Fruit fly (Drosophila melanogaster) whole organism, embryonic: ENCODE data around the gene CG9961.
A peak's percentile ranks its signal among the peaks of the same experiment; 100 is the strongest.

ENCODE experiments used
- Atf-2 ChIP-seq: fragments of 200-800 bp; sonication (Bioruptor generic); optimal IDR thresholded peaks from 2 replicates; lab custom pipeline; 2016; ENCODE audit warnings: missing biosample characterization, missing genetic modification characterization
- Awh ChIP-seq: fragments of 200-800 bp; sonication (Bioruptor generic); IDR thresholded peaks from 2 replicates; pipeline ENCODE4, ENCODE4 v1.3.6; 2022; ENCODE audit warnings: missing biosample characterization, missing genetic modification characterization
- CG10543 ChIP-seq: fragments of 200-800 bp; sonication (Bioruptor generic); optimal IDR thresholded peaks from 3 replicates; lab custom pipeline; 2017; ENCODE audit warnings: missing biosample characterization, mild to moderate bottlenecking, missing genetic modification characterization, moderate library complexity
- CG11093 ChIP-seq: fragments of 200-800 bp; sonication (Bioruptor generic); IDR thresholded peaks from 3 replicates; pipeline ENCODE4 v1.3.6; 2022; ENCODE audit warnings: missing biosample characterization, missing genetic modification characterization
- CG11247 ChIP-seq: fragments of 200-800 bp; sonication (Bioruptor generic); IDR thresholded peaks from 2 replicates; pipeline ENCODE4 v1.3.6; 2022; ENCODE audit warnings: missing biosample characterization, missing genetic modification characterization
- CG11695 ChIP-seq: fragments of 200-800 bp; sonication (Bioruptor generic); IDR thresholded peaks from 3 replicates; pipeline ENCODE4 v1.3.6; 2022; ENCODE audit warnings: missing biosample characterization, missing genetic modification characterization
- CG12155 ChIP-seq: fragments of 200-800 bp; sonication (Bioruptor generic); optimal IDR thresholded peaks from 3 replicates; lab custom pipeline; 2016; ENCODE audit warnings: missing biosample characterization, missing genetic modification characterization
- CG12391 ChIP-seq: fragments of 200-800 bp; sonication (Bioruptor generic); optimal IDR thresholded peaks from 3 replicates; lab custom pipeline; 2018; ENCODE audit warnings: missing biosample characterization, mild to moderate bottlenecking, missing genetic modification characterization, moderate library complexity
- CG13775 ChIP-seq: fragments of 200-800 bp; sonication (Bioruptor generic); optimal IDR thresholded peaks from 3 replicates; lab custom pipeline; 2017; ENCODE audit warnings: missing biosample characterization, mild to moderate bottlenecking, missing genetic modification characterization
- CG18011 ChIP-seq: fragments of 200-800 bp; sonication (Bioruptor generic); optimal IDR thresholded peaks from 2 replicates; lab custom pipeline; 2017; ENCODE audit warnings: missing biosample characterization, missing genetic modification characterization, mild to moderate bottlenecking, moderate library complexity, missing genotype
- CG18599 ChIP-seq: fragments of 200-800 bp; sonication (Bioruptor generic); optimal IDR thresholded peaks from 3 replicates; lab custom pipeline; 2017; ENCODE audit warnings: missing biosample characterization, missing genetic modification characterization, mild to moderate bottlenecking, moderate library complexity, missing genetic modification reagents
- CG2116 ChIP-seq: fragments of 200-800 bp; sonication (Bioruptor generic); optimal IDR thresholded peaks from 3 replicates; lab custom pipeline; 2018; ENCODE audit warnings: missing biosample characterization, mild to moderate bottlenecking, missing genetic modification characterization
- CG2129 ChIP-seq: fragments of 200-800 bp; sonication (Bioruptor generic); IDR thresholded peaks from 2 replicates; pipeline ENCODE4 v1.3.6; 2022; ENCODE audit warnings: missing biosample characterization, missing genetic modification characterization; ENCODE audit not compliant: partially characterized antibody
- CG32532 ChIP-seq: fragments of 200-800 bp; sonication (Bioruptor generic); IDR thresholded peaks from 2 replicates; pipeline ENCODE4 v1.3.6; 2022; ENCODE audit warnings: missing biosample characterization, missing genetic modification characterization
- CG3281 ChIP-seq: fragments of 200-800 bp; sonication (Bioruptor generic); optimal IDR thresholded peaks from 3 replicates; lab custom pipeline; 2017; ENCODE audit warnings: missing biosample characterization, mild to moderate bottlenecking, missing genetic modification characterization
- CG33213 ChIP-seq: fragments of 200-800 bp; sonication (Bioruptor generic); optimal IDR thresholded peaks from 3 replicates; lab custom pipeline; 2016; ENCODE audit warnings: missing biosample characterization, missing genetic modification characterization
- CG4282 ChIP-seq: fragments of 200-800 bp; sonication (Bioruptor generic); optimal IDR thresholded peaks from 2 replicates; lab custom pipeline; 2016; ENCODE audit warnings: missing biosample characterization, missing genetic modification characterization
- CG4730 ChIP-seq: fragments of 200-800 bp; sonication (Bioruptor generic); IDR thresholded peaks from 2 replicates; pipeline ENCODE4 v1.3.6; 2022; ENCODE audit warnings: missing biosample characterization, missing genetic modification characterization
- CG7357 ChIP-seq: fragments of 200-800 bp; sonication (Bioruptor generic); IDR thresholded peaks from 3 replicates; pipeline ENCODE4 v1.3.6; 2022; ENCODE audit warnings: missing biosample characterization, missing genetic modification characterization
- CG7839 ChIP-seq: fragments of 200-800 bp; sonication (Bioruptor generic); optimal IDR thresholded peaks from 3 replicates; lab custom pipeline; 2018; ENCODE audit warnings: missing biosample characterization, mild to moderate bottlenecking, missing genetic modification characterization, moderate library complexity
- CG8290 ChIP-seq, 3 experiments: fragments of 200-800 bp; sonication (Bioruptor generic); optimal IDR thresholded peaks; 2 replicates each; lab custom pipeline; 2016 to 2019; ENCODE audit warnings: missing biosample characterization in 3 of 3, missing genetic modification characterization in 3 of 3, mild to moderate bottlenecking in 2 of 3, moderate library complexity in 1 of 3
- CG8478 ChIP-seq: fragments of >200 bp; optimal IDR thresholded peaks from 2 replicates; lab custom pipeline; 2018
- CG8944 ChIP-seq: fragments of 200-800 bp; sonication (Bioruptor generic); optimal IDR thresholded peaks from 3 replicates; lab custom pipeline; 2016; ENCODE audit warnings: missing biosample characterization, missing genetic modification characterization
- Chrac-16 ChIP-seq: fragments of 200-800 bp; sonication (Bioruptor generic); optimal IDR thresholded peaks from 3 replicates; lab custom pipeline; 2016; ENCODE audit warnings: missing biosample characterization, missing genetic modification characterization
- Dek ChIP-seq: fragments of 200-800 bp; sonication (Bioruptor generic); optimal IDR thresholded peaks from 3 replicates; lab custom pipeline; 2019; ENCODE audit warnings: missing biosample characterization, mild to moderate bottlenecking, missing genetic modification characterization, moderate library complexity
- HLH3B ChIP-seq: fragments of 200-800 bp; sonication (Bioruptor generic); IDR thresholded peaks from 2 replicates; pipeline ENCODE4 v1.3.6; 2022; ENCODE audit warnings: missing biosample characterization, missing genetic modification characterization
- Kr ChIP-seq: fragments of 200-800 bp; sonication (Bioruptor generic); optimal IDR thresholded peaks from 2 replicates; lab custom pipeline; 2017; ENCODE audit warnings: missing biosample characterization, mild to moderate bottlenecking, missing genetic modification characterization
- Lim3 ChIP-seq: fragments of 200-800 bp; sonication (Bioruptor generic); IDR thresholded peaks from 2 replicates; pipeline ENCODE4 v1.3.6; 2022; ENCODE audit warnings: missing biosample characterization, missing genetic modification characterization
- Sox102F ChIP-seq: fragments of 200-800 bp; sonication (Bioruptor generic); optimal IDR thresholded peaks from 2 replicates; lab custom pipeline; 2018; ENCODE audit warnings: missing biosample characterization, mild to moderate bottlenecking, missing genetic modification characterization, moderate library complexity
- ac ChIP-seq: fragments of 200-800 bp; sonication (Bioruptor generic); optimal IDR thresholded peaks from 3 replicates; lab custom pipeline; 2017; ENCODE audit warnings: missing biosample characterization, mild to moderate bottlenecking, missing genetic modification characterization
- amos ChIP-seq: fragments of 200-800 bp; sonication (Bioruptor generic); IDR thresholded peaks from 2 replicates; pipeline ENCODE4 v1.3.6; 2022; ENCODE audit warnings: missing biosample characterization, missing genetic modification characterization; ENCODE audit not compliant: partially characterized antibody
- ato ChIP-seq: fragments of 200-800 bp; sonication (Bioruptor generic); IDR thresholded peaks from 2 replicates; pipeline ENCODE4 v1.3.6; 2022; ENCODE audit warnings: missing biosample characterization, missing genetic modification characterization; ENCODE audit not compliant: partially characterized antibody
- bcd ChIP-seq: fragments of 200-800 bp; sonication (Bioruptor generic); optimal IDR thresholded peaks from 2 replicates; lab custom pipeline; 2017; ENCODE audit warnings: missing biosample characterization, mild to moderate bottlenecking, missing genetic modification characterization
- cas ChIP-seq: fragments of 200-800 bp; sonication (Bioruptor generic); IDR thresholded peaks from 2 replicates; pipeline ENCODE4 v1.3.6; 2022; ENCODE audit warnings: missing biosample characterization, missing genetic modification characterization
- cato ChIP-seq: fragments of 200-800 bp; sonication (Bioruptor generic); optimal IDR thresholded peaks from 2 replicates; lab custom pipeline; 2016; ENCODE audit warnings: missing biosample characterization, missing genetic modification characterization, borderline replicate concordance
- ci ChIP-seq: fragments of 200-800 bp; sonication (Bioruptor generic); IDR thresholded peaks from 3 replicates; pipeline ENCODE4 v1.3.6; 2022; ENCODE audit warnings: missing biosample characterization, missing genetic modification characterization
- corto ChIP-seq: fragments of 200-800 bp; sonication (Bioruptor generic); optimal IDR thresholded peaks from 2 replicates; lab custom pipeline; 2016; ENCODE audit warnings: missing biosample characterization, mild to moderate bottlenecking, missing genetic modification characterization, moderate library complexity
- dmrt99B ChIP-seq: fragments of 200-800 bp; sonication (Bioruptor generic); optimal IDR thresholded peaks from 2 replicates; lab custom pipeline; 2018; ENCODE audit warnings: missing biosample characterization, mild to moderate bottlenecking, missing genetic modification characterization, moderate library complexity
- dysf ChIP-seq: fragments of 200-800 bp; sonication (Bioruptor generic); IDR thresholded peaks from 3 replicates; pipeline ENCODE4 v1.3.6; 2022; ENCODE audit warnings: missing biosample characterization, missing genetic modification characterization
- fd96Cb ChIP-seq: fragments of 200-800 bp; sonication (Bioruptor generic); optimal IDR thresholded peaks from 2 replicates; lab custom pipeline; 2018; ENCODE audit warnings: missing biosample characterization, mild to moderate bottlenecking, missing genetic modification characterization, moderate library complexity
- ftz-f1 ChIP-seq: fragments of 200-800 bp; sonication (Bioruptor generic); optimal IDR thresholded peaks from 2 replicates; lab custom pipeline; 2016; ENCODE audit warnings: missing biosample characterization, missing genetic modification characterization
- ind ChIP-seq: fragments of 200-800 bp; sonication (Bioruptor generic); optimal IDR thresholded peaks from 3 replicates; lab custom pipeline; 2016; ENCODE audit warnings: missing biosample characterization, missing genetic modification characterization
- kay ChIP-seq: fragments of 200-800 bp; sonication (Bioruptor generic); optimal IDR thresholded peaks from 2 replicates; lab custom pipeline; 2016; ENCODE audit warnings: missing biosample characterization, missing genetic modification characterization
- lab ChIP-seq: fragments of 200-800 bp; sonication (Bioruptor generic); optimal IDR thresholded peaks from 3 replicates; lab custom pipeline; 2017; ENCODE audit warnings: missing biosample characterization, missing genetic modification characterization, mild to moderate bottlenecking, moderate library complexity, missing genetic modification reagents
- lbe ChIP-seq: fragments of 200-800 bp; sonication (Bioruptor generic); optimal IDR thresholded peaks from 2 replicates; lab custom pipeline; 2016; ENCODE audit warnings: missing biosample characterization, mild to moderate bottlenecking, missing genetic modification characterization
- lmd ChIP-seq: fragments of 200-800 bp; sonication (Bioruptor generic); IDR thresholded peaks from 2 replicates; pipeline ENCODE4 v1.3.6; 2022; ENCODE audit warnings: missing biosample characterization, missing genetic modification characterization
- pzg ChIP-seq: fragments of 200-800 bp; sonication (Bioruptor generic); optimal IDR thresholded peaks from 3 replicates; lab custom pipeline; 2018; ENCODE audit warnings: missing biosample characterization, mild to moderate bottlenecking, missing genetic modification characterization, moderate library complexity
- ranshi ChIP-seq: fragments of 200-800 bp; sonication (Bioruptor generic); IDR thresholded peaks from 2 replicates; pipeline ENCODE4 v1.3.6; 2022; ENCODE audit warnings: missing biosample characterization, missing genetic modification characterization
- sens ChIP-seq: fragments of 200-800 bp; sonication (Bioruptor generic); peaks from one replicate; lab custom pipeline; 2016; ENCODE audit warnings: missing biosample characterization, missing genetic modification characterization
- sens-2 ChIP-seq: fragments of 200-800 bp; sonication (Bioruptor generic); IDR thresholded peaks from 2 replicates; pipeline ENCODE4 v1.3.6; 2022; ENCODE audit warnings: missing biosample characterization, missing genetic modification characterization
- slbo ChIP-seq: fragments of 200-800 bp; sonication (Bioruptor generic); IDR thresholded peaks from 2 replicates; pipeline ENCODE4 v1.3.6; 2022; ENCODE audit warnings: missing biosample characterization, missing genetic modification characterization

The CG9961 gene

DNA sequence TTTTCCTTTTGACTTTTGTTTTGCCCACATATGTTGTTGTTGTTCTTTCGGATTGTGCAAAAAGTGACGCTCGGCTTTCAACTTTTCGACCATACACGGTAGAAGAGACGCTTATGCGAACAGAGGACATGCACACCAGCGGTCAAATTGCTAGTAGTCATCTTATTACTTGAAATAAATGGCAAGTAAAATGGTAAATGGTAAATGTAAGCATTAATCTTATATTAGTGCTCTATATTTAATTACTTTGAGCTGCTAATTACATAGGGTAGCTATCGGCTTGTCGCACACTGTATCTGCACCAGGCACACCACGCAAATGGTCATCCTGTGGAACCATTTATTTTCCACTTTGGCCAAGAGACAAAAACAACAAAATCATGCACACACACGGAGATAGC lies 23.4 kb downstream of the CG9961 start (continued):
- TF ChIP-seq dmrt99B (tag; lab: Kevin White, UChicago) = peak; percentile 37
- TF ChIP-seq CG11695 (GFP tag; lab: Robert Waterston, UW) = peak; percentile 26; the same call in 1 of the 3 replicates
- no peak for TF ChIP-seq cato (GFP tag; lab: Kevin White, UChicago)
- TF ChIP-seq Atf-2 (GFP tag; lab: Kevin White, UChicago) = no peak
- TF ChIP-seq ind (GFP tag; lab: Kevin White, UChicago) = no peak
- TF ChIP-seq dysf (GFP tag; lab: Robert Waterston, UW) = 0 out of 3 replicates have a peak, but pooled peaks have one; percentile 36
- TF ChIP-seq amos (GFP tag; lab: Robert Waterston, UW) = no peak
- no peak for TF ChIP-seq pzg (GFP tag; lab: Kevin White, UChicago)
- no peak for TF ChIP-seq Kr (GFP tag; lab: Kevin White, UChicago)
- TF ChIP-seq sens-2 (GFP tag; lab: Robert Waterston, UW) = no peak
- peak; percentile 40 for TF ChIP-seq lmd
- TF ChIP-seq CG18599 (GFP tag; lab: Kevin White, UChicago) = peak; percentile 65
- no peak for TF ChIP-seq Lim3 (GFP tag; lab: Robert Waterston, UW)
- TF ChIP-seq CG7357 (GFP tag; lab: Robert Waterston, UW) = no peak
- TF ChIP-seq CG33213 = no peak
- 0 out of 3 replicates have a peak, but pooled peaks have one; percentile 53 for TF ChIP-seq ci
- TF ChIP-seq bcd (GFP tag; lab: Kevin White, UChicago) = no peak
- TF ChIP-seq CG7839 (tag; lab: Kevin White, UChicago) = peak; percentile 33
- TF ChIP-seq CG18011 = no peak
- TF ChIP-seq ranshi (GFP tag; lab: Robert Waterston, UW) = 0 out of 2 replicates have a peak, but pooled peaks have one; percentile 37
- no peak for TF ChIP-seq CG11093
- no peak for TF ChIP-seq Awh
- no peak for TF ChIP-seq Dek (tag; lab: Kevin White, UChicago)
- no peak for TF ChIP-seq CG2129 (GFP tag; lab: Robert Waterston, UW)
- TF ChIP-seq fd96Cb (tag; lab: Kevin White, UChicago) = peak; percentile 17
- peak; percentile 52; the same call in 1 of the 2 replicates for TF ChIP-seq slbo (GFP tag; lab: Robert Waterston, UW)
- TF ChIP-seq CG32532 = peak; percentile 43; the same call in 1 of the 2 replicates
- no peak for TF ChIP-seq ato (GFP tag; lab: Robert Waterston, UW)
- no peak for TF ChIP-seq corto
- no peak for TF ChIP-seq CG12155 (GFP tag; lab: Kevin White, UChicago)
- peak; percentile 0 for TF ChIP-seq CG12391
- TF ChIP-seq Chrac-16 (GFP tag; lab: Kevin White, UChicago) = peak; percentile 20
- no peak for TF ChIP-seq kay
- 0 out of 2 replicates have a peak, but pooled peaks have one; percentile 17 for TF ChIP-seq HLH3B (GFP tag; lab: Robert Waterston, UW)
- no peak for TF ChIP-seq lbe (GFP tag; lab: Kevin White, UChicago)
- TF ChIP-seq CG8290 (GFP tag; optimal IDR thresholded peaks at IDR 0.05; lab: Kevin White, UChicago) = no peak
- peak in 1 of 2 experiments; percentile 47 for TF ChIP-seq CG8290 (tag; optimal IDR thresholded peaks at IDR 0.05; lab: Kevin White, UChicago)
- no peak for TF ChIP-seq CG13775 (GFP tag; lab: Kevin White, UChicago)
- TF ChIP-seq CG4282 (GFP tag; lab: Kevin White, UChicago) = no peak
- TF ChIP-seq ftz-f1 (GFP tag; lab: Kevin White, UChicago) = no peak
- no peak for TF ChIP-seq ac (GFP tag; lab: Kevin White, UChicago)
- TF ChIP-seq lab (GFP tag; lab: Kevin White, UChicago) = peak; percentile 59
- no peak for TF ChIP-seq CG2116
- TF ChIP-seq CG4730 (GFP tag; lab: Robert Waterston, UW) = no peak
- no peak for TF ChIP-seq CG10543 (GFP tag; lab: Kevin White, UChicago)
- no peak for TF ChIP-seq CG8478 (lab: Kevin White, UChicago)
- TF ChIP-seq sens (GFP tag; lab: Kevin White, UChicago) = peak; percentile 51
- no peak for TF ChIP-seq cas
- no peak for TF ChIP-seq CG8944
- peak; percentile 4 for TF ChIP-seq Sox102F (GFP tag; lab: Kevin White, UChicago)
- peak; percentile 9; the same call in 1 of the 2 replicates for TF ChIP-seq CG11247 (GFP tag; lab: Robert Waterston, UW)
- TF ChIP-seq CG3281 (GFP tag; lab: Kevin White, UChicago) = peak; percentile 11
